Fruit fly (Drosophila melanogaster) whole organism, wandering third instar larva: ENCODE measurements around the gene CG13287.
A peak's percentile ranks its signal among the peaks of the same experiment; 100 is the strongest.

Experiments used
- Abd-B ChIP-seq: fragments of >200 bp; optimal IDR thresholded peaks from 2 replicates; lab custom pipeline; 2017; ENCODE audit warnings: missing biosample characterization, missing genetic modification characterization
- CG32264 ChIP-seq: fragments of 200-800 bp; sonication (Bioruptor generic); optimal IDR thresholded peaks from 2 replicates; lab custom pipeline; 2016; ENCODE audit warnings: missing biosample characterization, missing genetic modification characterization
- CG9705 ChIP-seq: fragments of 200-800 bp; sonication (Bioruptor generic); optimal IDR thresholded peaks from 2 replicates; lab custom pipeline; 2018; ENCODE audit warnings: missing biosample characterization, mild to moderate bottlenecking, missing genetic modification characterization
- CrebA ChIP-seq: fragments of 200-800 bp; sonication (Bioruptor generic); optimal IDR thresholded peaks from 2 replicates; lab custom pipeline; 2016; ENCODE audit warnings: missing biosample characterization, mild to moderate bottlenecking, missing genetic modification characterization, borderline replicate concordance
- Dfd ChIP-seq: fragments of >200 bp; optimal IDR thresholded peaks from 2 replicates; lab custom pipeline; 2017; ENCODE audit warnings: missing biosample characterization, missing genetic modification characterization
- Dif ChIP-seq: fragments of 200-275, 200-300 bp; sonication (Bioruptor generic); optimal IDR thresholded peaks from 2 replicates; lab custom pipeline; 2018; ENCODE audit warnings: missing biosample characterization, missing genetic modification characterization; ENCODE audit not compliant: partially characterized antibody
- HLH106 ChIP-seq: fragments of 200-800 bp; optimal IDR thresholded peaks from 3 replicates; lab custom pipeline; 2019; ENCODE audit warnings: missing biosample characterization, mild to moderate bottlenecking, missing genetic modification characterization, moderate library complexity
- Hr78 ChIP-seq: fragments of >200 bp; optimal IDR thresholded peaks from 2 replicates; lab custom pipeline; 2017; ENCODE audit warnings: missing biosample characterization, missing genetic modification characterization
- Hr83 ChIP-seq: fragments of 200-300 bp; sonication (Bioruptor generic); optimal IDR thresholded peaks from 2 replicates; lab custom pipeline; 2016; ENCODE audit warnings: missing biosample characterization, mild to moderate bottlenecking, missing genetic modification characterization, moderate library complexity; ENCODE audit not compliant: poor library complexity, severe bottlenecking
- Jra ChIP-seq: sonication (Bioruptor generic); optimal IDR thresholded peaks from 2 replicates; lab custom pipeline; 2016; ENCODE audit warnings: missing biosample characterization, missing genetic modification characterization
- N ChIP-seq: fragments of >200 bp; optimal IDR thresholded peaks from 2 replicates; lab custom pipeline; 2018; ENCODE audit warnings: missing biosample characterization, missing external identifiers, missing genetic modification characterization
- OdsH ChIP-seq: fragments of 200-800 bp; sonication (Bioruptor generic); optimal IDR thresholded peaks from 2 replicates; lab custom pipeline; 2016; ENCODE audit warnings: missing biosample characterization, mild to moderate bottlenecking, missing genetic modification characterization
- Sp1 ChIP-seq: fragments of 200-800 bp; sonication (Bioruptor generic); optimal IDR thresholded peaks from 3 replicates; lab custom pipeline; 2019; ENCODE audit warnings: missing biosample characterization, mild to moderate bottlenecking, missing genetic modification characterization, moderate library complexity
- Vsx2 ChIP-seq: fragments of 200-300, 225-300 bp; sonication (Bioruptor generic); optimal IDR thresholded peaks from 2 replicates; lab custom pipeline; 2018; ENCODE audit warnings: missing biosample characterization, missing genetic modification characterization; ENCODE audit not compliant: partially characterized antibody
- br ChIP-seq: fragments of 200-800 bp; sonication (Bioruptor generic); optimal IDR thresholded peaks from 2 replicates; lab custom pipeline; 2016; ENCODE audit warnings: missing biosample characterization, missing genetic modification characterization
- brk ChIP-seq: fragments of 200-800 bp; sonication (Bioruptor generic); optimal IDR thresholded peaks from 2 replicates; lab custom pipeline; 2016; ENCODE audit warnings: missing biosample characterization, mild to moderate bottlenecking, missing genetic modification characterization
- dl ChIP-seq, 2 experiments: fragments of 175-275, 200-275 bp in 1 of 2; fragments of 200-275 bp in 1 of 2; sonication (Bioruptor generic); optimal IDR thresholded peaks; lab custom pipeline; 2018; ENCODE audit warnings: mild to moderate bottlenecking in 2 of 2, missing biosample characterization in 2 of 2, missing genetic modification characterization in 2 of 2, moderate library complexity in 2 of 2; ENCODE audit not compliant: partially characterized antibody in 2 of 2, insufficient read depth in 1 of 2
- dmrt93B ChIP-seq: fragments of 200-800 bp; sonication (Bioruptor generic); optimal IDR thresholded peaks from 2 replicates; lab custom pipeline; 2018; ENCODE audit warnings: missing biosample characterization, mild to moderate bottlenecking, missing genetic modification characterization
- dsf ChIP-seq: sonication (Bioruptor generic); optimal IDR thresholded peaks from 2 replicates; lab custom pipeline; 2016; ENCODE audit warnings: missing biosample characterization, missing genetic modification characterization, borderline replicate concordance
- ey ChIP-seq: fragments of 200-800 bp; sonication (Bioruptor generic); optimal IDR thresholded peaks from 2 replicates; lab custom pipeline; 2016; ENCODE audit warnings: missing biosample characterization, missing genetic modification characterization
- foxo ChIP-seq, 2 experiments: fragments of 200-800 bp; sonication (Bioruptor generic); optimal IDR thresholded peaks; 2 replicates in 1 of 2; 3 replicates in 1 of 2; lab custom pipeline; 2016 to 2017; ENCODE audit warnings: missing biosample characterization in 2 of 2, missing genetic modification characterization in 2 of 2
- fru ChIP-seq: fragments of 200-800 bp; sonication (Bioruptor generic); optimal IDR thresholded peaks from 3 replicates; lab custom pipeline; 2016; ENCODE audit warnings: missing biosample characterization, mild to moderate bottlenecking, missing genetic modification characterization
- h ChIP-seq: fragments of 200-800 bp; sonication (Bioruptor generic); optimal IDR thresholded peaks from 3 replicates; lab custom pipeline; 2016; ENCODE audit warnings: missing biosample characterization, mild to moderate bottlenecking, missing genetic modification characterization
- jim ChIP-seq: fragments of 175-275, 200-325 bp; sonication (Bioruptor generic); optimal IDR thresholded peaks from 2 replicates; lab custom pipeline; 2016; ENCODE audit warnings: missing biosample characterization, mild to moderate bottlenecking, missing genetic modification characterization
- lola ChIP-seq: fragments of >200 bp; optimal IDR thresholded peaks from 2 replicates; lab custom pipeline; 2017; ENCODE audit warnings: missing biosample characterization, missing genetic modification characterization
- pan ChIP-seq: fragments of >200 bp; optimal IDR thresholded peaks from 2 replicates; lab custom pipeline; 2017
- rgr ChIP-seq: fragments of 200-800 bp; sonication (Bioruptor generic); optimal IDR thresholded peaks from 3 replicates; lab custom pipeline; 2016; ENCODE audit warnings: missing biosample characterization, mild to moderate bottlenecking, missing genetic modification characterization
- sage ChIP-seq: fragments of 200-800 bp; sonication (Bioruptor generic); optimal IDR thresholded peaks from 2 replicates; lab custom pipeline; 2016; ENCODE audit warnings: missing biosample characterization, mild to moderate bottlenecking, missing genetic modification characterization
- sv ChIP-seq: fragments of 200-800 bp; sonication (Bioruptor generic); optimal IDR thresholded peaks from 3 replicates; lab custom pipeline; 2016; ENCODE audit warnings: missing biosample characterization, missing genetic modification characterization
- tai ChIP-seq: sonication (Bioruptor generic); optimal IDR thresholded peaks from 2 replicates; lab custom pipeline; 2016; ENCODE audit warnings: missing biosample characterization, missing genetic modification characterization
- woc ChIP-seq: sonication (Bioruptor generic); optimal IDR thresholded peaks from 2 replicates; lab custom pipeline; 2016; ENCODE audit warnings: missing biosample characterization, mild to moderate bottlenecking, missing genetic modification characterization

CG13287 gene

DNA sequence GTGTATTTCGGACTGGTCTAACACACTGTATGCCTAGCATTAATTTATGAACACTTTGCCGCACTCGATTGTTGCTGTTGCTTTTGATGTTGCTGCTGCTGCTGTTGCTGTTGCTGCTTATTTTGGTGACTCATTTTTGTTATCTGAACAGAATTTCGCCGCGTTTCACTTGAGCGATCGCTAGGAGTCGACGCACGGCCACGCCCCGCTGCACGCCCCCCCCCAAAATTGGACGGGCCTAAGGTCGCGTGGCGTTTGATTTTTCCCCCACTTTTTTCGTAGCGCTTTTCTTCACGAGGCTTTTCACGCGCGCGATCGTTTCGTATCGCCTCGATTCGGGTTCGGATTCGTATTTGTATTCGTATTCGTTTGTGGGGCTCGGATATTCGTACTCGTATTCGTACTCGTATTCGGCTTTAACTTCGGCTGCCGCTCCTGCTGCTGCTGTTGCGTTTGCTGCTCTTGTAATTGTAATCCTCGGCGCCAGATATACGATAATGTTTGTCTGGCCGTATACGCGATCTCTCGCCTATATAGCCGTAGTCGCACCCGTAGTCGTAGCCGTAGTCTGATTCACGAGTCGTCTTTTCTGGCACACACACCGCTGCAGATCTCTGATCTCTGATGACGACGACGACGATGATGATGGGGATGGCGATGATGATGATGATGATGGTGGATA lies 38.1 kb upstream of the CG13287 start:
- TF ChIP-seq h (GFP tag; lab: Kevin White, UChicago): peak; percentile 12
- TF ChIP-seq Hr83 (GFP tag; lab: Kevin White, UChicago): no peak
- TF ChIP-seq jim: no peak
- peak; percentile 72 for TF ChIP-seq Dfd (GFP tag; lab: Kevin White, UChicago)
- TF ChIP-seq pan: no peak
- no peak for TF ChIP-seq dsf
- no peak for TF ChIP-seq Abd-B (GFP tag; lab: Kevin White, UChicago)

DNA sequence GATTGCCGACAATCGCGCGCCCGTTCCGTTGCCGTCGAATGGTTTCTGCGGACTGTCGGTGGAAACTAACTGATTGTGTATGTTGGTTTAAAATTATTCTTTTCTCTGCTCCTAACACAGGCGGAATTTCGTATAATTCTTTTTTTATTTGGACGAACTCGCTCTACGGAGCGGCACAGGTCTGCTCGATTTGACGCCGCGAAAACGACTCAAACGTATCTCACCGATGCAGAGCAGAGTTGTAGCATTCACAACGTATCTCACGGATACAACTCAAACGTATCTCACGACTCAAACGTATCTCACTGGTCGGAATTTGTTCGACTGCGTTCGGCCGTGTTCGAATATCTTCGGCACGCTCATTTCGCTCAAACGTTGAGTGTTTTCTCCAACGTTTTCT lies 36.6 kb upstream of the CG13287 start, which contains the start of gene vn:
Gene vn, minus strand, starts transcription at position 199 of the 400 bp plus-strand sequence.
- TF ChIP-seq CG9705 (GFP tag; lab: Kevin White, UChicago) (no peak), jim (peak; percentile 82), Dif (GFP tag; lab: Kevin White, UChicago) (peak; percentile 35), dl (GFP tag; optimal IDR thresholded peaks at IDR 0.05; lab: Kevin White, UChicago; ENCODE audit: insufficient read depth in 1 of 2, partially characterized antibody in 2 of 2) (peak in 1 of 2 experiments; percentile 12), brk (peak; percentile 14), dsf (no peak)

DNA sequence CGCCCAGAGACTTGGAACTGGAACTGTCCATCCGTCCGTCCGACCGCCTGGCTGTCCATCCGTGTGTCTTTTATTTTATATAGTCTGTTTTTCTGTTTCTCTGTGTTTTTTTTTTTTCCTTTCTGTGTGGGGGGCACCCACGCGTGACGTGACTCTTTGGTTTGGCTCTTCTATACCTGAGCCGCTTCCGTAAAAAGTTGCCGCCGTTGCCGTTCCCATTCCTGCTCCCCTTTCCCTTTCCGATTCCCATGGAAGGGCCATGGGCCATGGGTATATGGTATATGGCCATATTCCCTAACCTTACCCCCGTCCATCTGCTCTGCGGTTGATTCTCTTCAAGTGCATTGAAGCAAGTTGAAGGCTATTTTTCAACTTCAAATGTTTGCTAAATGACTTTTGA lies 33.2 kb upstream of the CG13287 start:
- TF ChIP-seq Hr83 (GFP tag; lab: Kevin White, UChicago) (no peak), tai (GFP tag; lab: Kevin White, UChicago) (no peak), lola (no peak), CG9705 (GFP tag; lab: Kevin White, UChicago) (no peak), h (GFP tag; lab: Kevin White, UChicago) (no peak), Hr78 (no peak), sv (GFP tag; lab: Kevin White, UChicago) (no peak), Jra (GFP tag; lab: Kevin White, UChicago) (no peak), Dfd (GFP tag; lab: Kevin White, UChicago) (no peak), CG32264 (GFP tag; lab: Kevin White, UChicago) (no peak), sage (no peak), N (GFP tag; lab: Kevin White, UChicago) (no peak), Vsx2 (no peak), rgr (no peak), dl (GFP tag; optimal IDR thresholded peaks at IDR 0.05; lab: Kevin White, UChicago; ENCODE audit: insufficient read depth in 1 of 2, partially characterized antibody in 2 of 2) (no peak), HLH106 (no peak), OdsH (GFP tag; lab: Kevin White, UChicago) (no peak)
- TF ChIP-seq, all 38 proteins: peak for 0

DNA sequence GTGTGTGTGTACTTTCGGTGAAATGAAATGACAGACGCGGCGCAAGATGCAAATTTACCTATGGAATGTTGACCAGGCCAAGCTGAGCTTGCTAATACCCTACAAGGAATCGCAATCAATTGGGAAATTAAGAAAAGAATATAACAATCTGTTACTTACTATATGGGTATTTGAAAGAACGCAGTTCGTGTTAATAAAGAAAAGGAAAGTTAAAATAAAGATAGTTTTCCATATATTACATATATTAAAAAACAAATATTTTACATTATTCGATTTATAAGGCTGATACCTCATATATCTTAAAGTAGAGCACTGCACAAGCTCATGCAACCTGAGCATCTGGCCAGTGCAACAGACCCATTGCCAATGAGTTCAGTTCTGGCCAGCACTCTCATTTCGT lies 30.5 kb upstream of the CG13287 start:
- TF ChIP-seq rgr (peak; percentile 36), lola (no peak), sv (GFP tag; lab: Kevin White, UChicago) (no peak), dsf (no peak), fru (GFP tag; lab: Kevin White, UChicago) (peak; percentile 62), HLH106 (peak; percentile 66), foxo (GFP tag; optimal IDR thresholded peaks at IDR 0.05; lab: Kevin White, UChicago) (peak in 1 of 2 experiments; percentile 64), Sp1 (GFP tag; lab: Kevin White, UChicago) (peak; percentile 68), jim (no peak), Hr78 (no peak), N (GFP tag; lab: Kevin White, UChicago) (no peak), CrebA (GFP tag; lab: Kevin White, UChicago) (no peak), woc (peak; percentile 47), br (GFP tag; lab: Kevin White, UChicago) (peak; percentile 7), dmrt93B (peak; percentile 43), h (GFP tag; lab: Kevin White, UChicago) (peak; percentile 52), OdsH (GFP tag; lab: Kevin White, UChicago) (peak; percentile 42), ey (GFP tag; lab: Kevin White, UChicago) (peak; percentile 56)

DNA sequence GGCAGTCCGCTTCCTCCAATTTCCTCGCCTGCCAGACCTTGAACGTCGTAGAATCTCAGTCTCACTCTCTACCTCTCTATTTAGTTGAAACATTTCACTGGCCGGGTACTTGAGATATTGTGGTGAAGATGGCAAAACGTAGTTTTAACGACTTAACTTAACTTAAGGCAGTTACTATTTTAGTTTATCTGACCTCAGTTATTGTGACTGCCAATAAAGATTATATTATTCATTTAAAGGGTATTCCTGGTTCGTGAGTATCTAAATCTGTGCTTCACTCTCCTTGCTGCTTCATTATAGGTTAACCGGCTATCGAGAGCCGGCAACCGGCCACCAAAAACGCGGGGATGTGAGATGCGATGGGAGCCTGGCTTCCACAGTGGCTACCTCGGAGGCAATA lies 27.0 kb upstream of the CG13287 start:
- TF ChIP-seq N (GFP tag; lab: Kevin White, UChicago): no peak
- TF ChIP-seq foxo (GFP tag; optimal IDR thresholded peaks at IDR 0.05; lab: Kevin White, UChicago): peak in 1 of 2 experiments; percentile 11
- no peak for TF ChIP-seq pan
- TF ChIP-seq Hr83 (GFP tag; lab: Kevin White, UChicago): no peak
